Worm (Caenorhabditis elegans) whole organism, late embryonic: ENCODE data around the gene blos-2.

Experiments
- C08G9.2 ChIP-seq: sonication (generic microtip); optimal IDR thresholded peaks from 2 replicates; lab custom pipeline; 2016; ENCODE audit warnings: mild to moderate bottlenecking, missing genetic modification characterization, moderate library complexity, missing compliant biosample characterization
- C38D4.7 ChIP-seq: fragments of 200-800 bp; sonication (Bioruptor generic); optimal IDR thresholded peaks from 2 replicates; lab custom pipeline; 2018; ENCODE audit warnings: mild to moderate bottlenecking, missing genetic modification characterization, moderate library complexity, missing compliant biosample characterization
- Y22D7AL.16 ChIP-seq: sonication (generic microtip); optimal IDR thresholded peaks from 2 replicates; lab custom pipeline; 2016; ENCODE audit warnings: missing genetic modification characterization, missing compliant biosample characterization
- ahr-1 ChIP-seq: sonication (generic microtip); optimal IDR thresholded peaks from 2 replicates; lab custom pipeline; 2016; ENCODE audit warnings: missing genetic modification characterization, missing compliant biosample characterization
- ama-1 ChIP-seq: fragments of 150-350 bp; optimal IDR thresholded peaks from 2 replicates; lab custom pipeline; 2014
- ceh-14 ChIP-seq: sonication (generic microtip); optimal IDR thresholded peaks from 2 replicates; lab custom pipeline; 2016; ENCODE audit warnings: missing genotype, missing genetic modification characterization, missing compliant biosample characterization
- ceh-19 ChIP-seq: fragments of 200-800 bp; sonication (Bioruptor generic); optimal IDR thresholded peaks from 2 replicates; lab custom pipeline; 2018; ENCODE audit warnings: mild to moderate bottlenecking, missing genetic modification characterization, missing compliant biosample characterization
- ceh-24 ChIP-seq: sonication (generic microtip); optimal IDR thresholded peaks from 2 replicates; lab custom pipeline; 2016; ENCODE audit warnings: mild to moderate bottlenecking, missing genetic modification characterization, missing compliant biosample characterization
- ceh-30 ChIP-seq: fragments of 150-350 bp; optimal IDR thresholded peaks from 2 replicates; lab custom pipeline; 2014; ENCODE audit warnings: missing biosample characterization, missing genetic modification characterization
- ceh-31 ChIP-seq: sonication (generic microtip); optimal IDR thresholded peaks from 2 replicates; lab custom pipeline; 2016; ENCODE audit warnings: missing genetic modification characterization, missing compliant biosample characterization
- ceh-45 ChIP-seq: fragments of 200-800 bp; sonication (Bioruptor generic); IDR thresholded peaks from 2 replicates; pipeline ENCODE4 v1.3.6; 2022; ENCODE audit warnings: missing genetic modification reagents, missing genetic modification characterization, missing compliant biosample characterization
- ceh-48 ChIP-seq: sonication (generic microtip); optimal IDR thresholded peaks from 2 replicates; lab custom pipeline; 2016; ENCODE audit warnings: missing genetic modification characterization, inconsistent platforms, missing compliant biosample characterization
- ceh-9 ChIP-seq: sonication (generic microtip); optimal IDR thresholded peaks from 2 replicates; lab custom pipeline; 2016; ENCODE audit warnings: mild to moderate bottlenecking, missing genetic modification characterization, inconsistent platforms, missing compliant biosample characterization
- che-1 ChIP-seq: sonication (generic microtip); optimal IDR thresholded peaks from 2 replicates; lab custom pipeline; 2016; ENCODE audit warnings: mild to moderate bottlenecking, missing genetic modification characterization, missing compliant biosample characterization
- dmd-4 ChIP-seq: sonication (generic microtip); optimal IDR thresholded peaks from 2 replicates; lab custom pipeline; 2016; ENCODE audit warnings: borderline replicate concordance, missing genetic modification characterization, missing compliant biosample characterization
- dve-1 ChIP-seq: sonication (generic microtip); optimal IDR thresholded peaks from 2 replicates; lab custom pipeline; 2017; ENCODE audit warnings: antibody characterized with exemption, mild to moderate bottlenecking, missing genetic modification characterization, missing compliant biosample characterization
- elt-2 ChIP-seq: sonication (generic microtip); optimal IDR thresholded peaks from 2 replicates; lab custom pipeline; 2016; ENCODE audit warnings: missing genetic modification reagents, missing genetic modification characterization, missing compliant biosample characterization
- elt-4 ChIP-seq: sonication (generic microtip); optimal IDR thresholded peaks from 2 replicates; lab custom pipeline; 2016; ENCODE audit warnings: missing genetic modification characterization, missing compliant biosample characterization
- ets-4 ChIP-seq: sonication (generic microtip); optimal IDR thresholded peaks from 2 replicates; lab custom pipeline; 2016; ENCODE audit warnings: missing genetic modification characterization, missing compliant biosample characterization
- eyg-1 ChIP-seq: sonication (generic microtip); optimal IDR thresholded peaks from 2 replicates; lab custom pipeline; 2016; ENCODE audit warnings: missing genotype, missing genetic modification characterization, missing compliant biosample characterization
- fax-1 ChIP-seq: sonication (generic microtip); optimal IDR thresholded peaks from 2 replicates; lab custom pipeline; 2016; ENCODE audit warnings: missing genotype, missing genetic modification characterization, missing compliant biosample characterization
- fkh-10 ChIP-seq: fragments of 150-350 bp; optimal IDR thresholded peaks from 2 replicates; lab custom pipeline; 2014; ENCODE audit warnings: missing biosample characterization, missing genetic modification reagents, missing genetic modification characterization
- fkh-6 ChIP-seq: sonication (generic microtip); optimal IDR thresholded peaks from 2 replicates; lab custom pipeline; 2016; ENCODE audit warnings: missing genetic modification characterization, missing compliant biosample characterization
- hlh-13 ChIP-seq: fragments of 200-800 bp; sonication (Bioruptor generic); optimal IDR thresholded peaks from 2 replicates; lab custom pipeline; 2018; ENCODE audit warnings: mild to moderate bottlenecking, missing genetic modification characterization, missing compliant biosample characterization
- hlh-15 ChIP-seq: sonication (generic microtip); optimal IDR thresholded peaks from 2 replicates; lab custom pipeline; 2016; ENCODE audit warnings: missing genetic modification characterization, missing compliant biosample characterization
- hlh-30 ChIP-seq: sonication (generic microtip); optimal IDR thresholded peaks from 2 replicates; lab custom pipeline; 2017; ENCODE audit warnings: antibody characterized with exemption, missing genetic modification characterization, missing compliant biosample characterization; ENCODE audit not compliant: insufficient read depth
- hlh-8 ChIP-seq: sonication (generic microtip); optimal IDR thresholded peaks from 2 replicates; lab custom pipeline; 2016; ENCODE audit warnings: missing genotype, missing genetic modification characterization, missing compliant biosample characterization
- lim-6 ChIP-seq: sonication (generic microtip); optimal IDR thresholded peaks from 2 replicates; lab custom pipeline; 2016; ENCODE audit warnings: missing genetic modification characterization, missing compliant biosample characterization
- lin-11 ChIP-seq: fragments of 200-800 bp; sonication (Bioruptor generic); optimal IDR thresholded peaks from 2 replicates; lab custom pipeline; 2018; ENCODE audit warnings: mild to moderate bottlenecking, missing genetic modification characterization, missing compliant biosample characterization
- madf-2 ChIP-seq: sonication (generic microtip); optimal IDR thresholded peaks from 2 replicates; lab custom pipeline; 2017; ENCODE audit warnings: missing genetic modification characterization, missing compliant biosample characterization
- mec-3 ChIP-seq: sonication (generic microtip); optimal IDR thresholded peaks from 2 replicates; lab custom pipeline; 2016; ENCODE audit warnings: borderline replicate concordance, missing genetic modification characterization, missing compliant biosample characterization
- nhr-11 ChIP-seq: fragments of 150-350 bp; optimal IDR thresholded peaks from 2 replicates; lab custom pipeline; 2014; ENCODE audit warnings: missing biosample characterization, missing genetic modification characterization
- nhr-232 ChIP-seq: sonication (generic microtip); optimal IDR thresholded peaks from 2 replicates; lab custom pipeline; 2016; ENCODE audit warnings: missing genetic modification characterization, missing compliant biosample characterization
- odd-2 ChIP-seq: sonication (generic microtip); optimal IDR thresholded peaks from 2 replicates; lab custom pipeline; 2017; ENCODE audit warnings: antibody characterized with exemption, mild to moderate bottlenecking, missing genetic modification characterization, missing compliant biosample characterization
- pha-4 ChIP-seq: fragments of 150-350 bp; optimal IDR thresholded peaks from 2 replicates; lab custom pipeline; 2018; ENCODE audit warnings: missing biosample characterization, missing genetic modification reagents, missing genetic modification characterization
- pqm-1 ChIP-seq: sonication (generic microtip); optimal IDR thresholded peaks from 2 replicates; lab custom pipeline; 2016; ENCODE audit warnings: missing genetic modification characterization, missing compliant biosample characterization
- pros-1 ChIP-seq: fragments of 150-350 bp; optimal IDR thresholded peaks from 2 replicates; lab custom pipeline; 2014; ENCODE audit warnings: missing biosample characterization, missing genetic modification reagents, missing genetic modification characterization
- rnt-1 ChIP-seq: sonication (generic microtip); optimal IDR thresholded peaks from 2 replicates; lab custom pipeline; 2016; ENCODE audit warnings: missing genetic modification characterization, missing compliant biosample characterization
- syd-9 ChIP-seq: sonication (generic microtip); optimal IDR thresholded peaks from 2 replicates; lab custom pipeline; 2016; ENCODE audit warnings: mild to moderate bottlenecking, missing genetic modification characterization, moderate library complexity, missing compliant biosample characterization
- tbx-2 ChIP-seq: sonication (generic microtip); optimal IDR thresholded peaks from 2 replicates; lab custom pipeline; 2016; ENCODE audit warnings: missing genetic modification characterization, missing compliant biosample characterization
- unc-3 ChIP-seq, 2 experiments: fragments of 200-800 bp in 1 of 2; sonication (Bioruptor generic) in 1 of 2; sonication (generic microtip) in 1 of 2; conservative IDR thresholded peaks in 1 of 2; optimal IDR thresholded peaks in 1 of 2; 2 replicates each; pipeline versions ENCODE4 v1.3.6 to Lab custom; 2016 to 2022; ENCODE audit warnings: missing compliant biosample characterization in 2 of 2, missing genetic modification characterization in 2 of 2, missing genetic modification reagents in 1 of 2
- unc-42 ChIP-seq: sonication (generic microtip); optimal IDR thresholded peaks from 2 replicates; lab custom pipeline; 2016; ENCODE audit warnings: missing genotype, missing genetic modification characterization, missing compliant biosample characterization
- unc-55 ChIP-seq: sonication (generic microtip); optimal IDR thresholded peaks from 2 replicates; lab custom pipeline; 2017; ENCODE audit warnings: missing biosample characterization, missing genetic modification reagents, missing genetic modification characterization
- zip-5 ChIP-seq: sonication (generic microtip); optimal IDR thresholded peaks from 2 replicates; lab custom pipeline; 2016; ENCODE audit warnings: missing genetic modification characterization, missing compliant biosample characterization

blos-2 gene

DNA sequence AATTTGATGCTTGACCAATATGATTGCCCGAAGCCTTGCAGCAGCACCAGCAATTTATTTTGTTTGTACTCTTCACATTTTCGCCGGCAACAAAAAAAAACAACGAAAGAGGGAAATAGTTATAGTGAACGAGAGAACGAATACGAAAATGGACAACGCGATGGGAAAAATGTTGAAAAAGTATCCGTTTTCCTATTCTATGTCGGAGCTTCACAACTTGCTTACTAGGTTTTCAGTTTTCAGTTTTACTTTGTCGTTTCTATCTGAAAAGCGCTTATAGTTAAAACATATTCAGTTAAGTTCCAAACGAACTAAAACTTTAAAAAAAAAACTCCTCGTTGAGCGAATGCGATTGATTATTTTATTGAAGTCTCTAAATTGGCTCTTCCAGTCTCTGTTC lies 5.8 kb upstream of the blos-2 start:
- TF ChIP-seq Y22D7AL.16 (tag; lab: Kevin White, UChicago) (no peak), elt-4 (tag; lab: Kevin White, UChicago) (no peak), syd-9 (tag; lab: Kevin White, UChicago) (no peak), tbx-2 (no peak), madf-2 (no peak), hlh-15 (tag; lab: Kevin White, UChicago) (no peak), ceh-9 (tag; lab: Kevin White, UChicago) (no peak), lin-11 (tag; lab: Kevin White, UChicago) (no peak), pha-4 (no peak), elt-2 (tag; lab: Kevin White, UChicago) (no peak), pros-1 (tag; lab: Kevin White, UChicago) (no peak), ceh-48 (tag; lab: Kevin White, UChicago) (no peak), unc-55 (no peak), ceh-14 (tag; lab: Kevin White, UChicago) (no peak), rnt-1 (tag; lab: Kevin White, UChicago) (no peak), nhr-232 (no peak), dve-1 (tag; lab: Kevin White, UChicago) (no peak), hlh-30 (tag; lab: Kevin White, UChicago) (no peak), ceh-24 (no peak)

DNA sequence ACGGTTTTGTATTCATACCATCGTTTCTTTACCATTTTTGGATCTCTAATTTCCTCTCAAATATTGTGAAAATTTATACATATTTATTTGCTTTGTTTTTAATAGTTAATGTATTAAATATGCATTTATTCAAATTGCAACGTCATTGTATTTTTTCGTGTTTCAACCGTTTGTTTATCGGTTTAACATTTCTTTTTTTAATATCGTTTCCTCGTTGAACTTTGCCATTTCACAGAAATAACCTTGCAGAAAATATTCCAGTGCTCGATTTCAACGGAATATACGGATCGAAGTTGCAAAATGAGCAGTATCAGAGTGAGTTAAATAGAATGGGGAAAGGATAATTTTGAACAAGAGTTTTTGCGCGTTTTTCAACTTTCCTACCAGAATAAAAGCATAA lies 4.7 kb upstream of the blos-2 start, which contains the start of gene seu-1:
Gene seu-1 (plus strand): TSS at position 301 of the 400 bp plus-strand sequence.
- no peak for TF ChIP-seq unc-3 (GFP tag; conservative IDR thresholded peaks at IDR 0.05; lab: Robert Waterston, UW)
- TF ChIP-seq unc-3 (tag; optimal IDR thresholded peaks at IDR 0.05; lab: Kevin White, UChicago), result no peak
- TF ChIP-seq ceh-24, result no peak
- no peak for TF ChIP-seq elt-4 (tag; lab: Kevin White, UChicago)
- TF ChIP-seq mec-3 (tag; lab: Kevin White, UChicago), result no peak
- no peak for TF ChIP-seq eyg-1 (tag; lab: Kevin White, UChicago)
- TF ChIP-seq ceh-45 (GFP tag; lab: Robert Waterston, UW), result no peak
- no peak for TF ChIP-seq ceh-30 (tag; lab: Kevin White, UChicago)

DNA sequence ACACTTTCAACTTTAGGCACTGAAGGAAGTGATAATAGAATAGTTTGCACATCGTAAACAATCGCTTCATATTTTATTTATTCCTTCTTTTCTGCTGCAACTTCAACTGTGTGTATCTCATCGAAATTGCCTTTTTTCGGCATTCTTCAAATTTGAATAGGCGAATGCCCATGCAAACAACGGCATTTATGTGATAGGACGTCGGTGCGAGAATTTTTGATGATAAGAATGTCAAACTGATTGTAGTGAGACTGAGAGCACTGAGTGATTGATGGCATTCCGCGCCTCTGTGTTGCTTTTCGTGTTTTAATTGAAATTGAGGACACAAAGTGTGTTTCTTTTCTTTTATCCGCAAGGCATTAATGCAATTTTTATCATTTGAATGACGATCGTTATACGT lies 3.2 kb upstream of the blos-2 start:
- TF ChIP-seq unc-3 (GFP tag; conservative IDR thresholded peaks at IDR 0.05; lab: Robert Waterston, UW), result no peak
- TF ChIP-seq unc-3 (tag; optimal IDR thresholded peaks at IDR 0.05; lab: Kevin White, UChicago), result no peak
- TF ChIP-seq mec-3 (tag; lab: Kevin White, UChicago), result no peak
- TF ChIP-seq elt-2 (tag; lab: Kevin White, UChicago), result peak; percentile 56
- TF ChIP-seq ama-1, result no peak
- TF ChIP-seq dmd-4 (tag; lab: Kevin White, UChicago), result no peak
- TF ChIP-seq nhr-232, result no peak
- peak; percentile 11 for TF ChIP-seq rnt-1 (tag; lab: Kevin White, UChicago)
- no peak for TF ChIP-seq hlh-13
- no peak for TF ChIP-seq fkh-10 (GFP tag; lab: Kevin White, UChicago)
- TF ChIP-seq odd-2, result no peak
- TF ChIP-seq ets-4 (tag; lab: Kevin White, UChicago), result no peak
- TF ChIP-seq pqm-1 (tag; lab: Kevin White, UChicago), result no peak
- TF ChIP-seq C38D4.7 (GFP tag; lab: Kevin White, UChicago), result no peak
- TF ChIP-seq dve-1 (tag; lab: Kevin White, UChicago), result no peak
- no peak for TF ChIP-seq ceh-19 (GFP tag; lab: Kevin White, UChicago)
- TF ChIP-seq, all 69 proteins: peak for 2

DNA sequence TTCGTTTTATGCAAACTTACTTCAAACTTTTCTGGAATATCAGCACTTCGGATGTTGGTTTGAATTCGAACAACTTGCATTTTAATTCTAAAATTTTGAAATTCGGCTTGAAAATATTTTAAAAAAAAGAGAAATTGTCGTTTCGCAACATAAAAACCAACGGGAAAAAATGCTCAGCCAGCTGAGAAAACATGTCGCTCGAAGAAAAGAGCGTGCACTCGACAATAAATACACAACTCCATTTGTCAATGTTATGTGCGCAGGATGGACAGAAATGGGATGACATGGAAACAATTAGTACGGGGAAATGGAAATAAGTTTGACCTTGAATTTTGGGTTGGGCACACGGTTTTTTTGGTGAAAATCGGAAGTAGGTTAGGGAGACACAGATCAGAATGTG lies 1.9 kb downstream of the blos-2 start, which contains the start of gene mif-4:
Gene mif-4 (minus strand): TSS at position 87 of the 400 bp plus-strand sequence.
- TF ChIP-seq fax-1 (tag; lab: Kevin White, UChicago) (no peak), rnt-1 (tag; lab: Kevin White, UChicago) (no peak), elt-2 (tag; lab: Kevin White, UChicago) (no peak), fkh-6 (no peak), syd-9 (tag; lab: Kevin White, UChicago) (no peak), che-1 (tag; lab: Kevin White, UChicago) (no peak), ceh-31 (tag; lab: Kevin White, UChicago) (no peak), C08G9.2 (tag; lab: Kevin White, UChicago) (no peak), dmd-4 (tag; lab: Kevin White, UChicago) (no peak), nhr-11 (tag; lab: Kevin White, UChicago) (no peak), ceh-24 (no peak), madf-2 (no peak), unc-42 (tag; lab: Kevin White, UChicago) (no peak), ceh-45 (GFP tag; lab: Robert Waterston, UW) (no peak), hlh-8 (tag; lab: Kevin White, UChicago) (no peak), ahr-1 (no peak), lim-6 (tag; lab: Kevin White, UChicago) (no peak), zip-5 (tag; lab: Kevin White, UChicago) (no peak)
